Fruit fly (Drosophila melanogaster) whole organism, embryonic: ENCODE measurements around the gene CG8460.

ENCODE experiments used
- CG10543 ChIP-seq: fragments of 200-800 bp; sonication (Bioruptor generic); optimal IDR thresholded peaks from 3 replicates; lab custom pipeline; 2017; ENCODE audit warnings: missing biosample characterization, mild to moderate bottlenecking, missing genetic modification characterization, moderate library complexity
- CG12769 ChIP-seq: fragments of 200-800 bp; sonication (Bioruptor generic); optimal IDR thresholded peaks from 2 replicates; lab custom pipeline; 2019; ENCODE audit warnings: missing biosample characterization, mild to moderate bottlenecking, missing genetic modification characterization, moderate library complexity
- CG13287 ChIP-seq: fragments of 200-800 bp; sonication (Bioruptor generic); IDR thresholded peaks from 2 replicates; pipeline ENCODE4 v1.3.6; 2022; ENCODE audit warnings: missing biosample characterization, missing genetic modification characterization; ENCODE audit not compliant: partially characterized antibody
- CG14710 ChIP-seq: fragments of 200-800 bp; sonication (Bioruptor generic); optimal IDR thresholded peaks from 3 replicates; lab custom pipeline; 2019; ENCODE audit warnings: missing biosample characterization, mild to moderate bottlenecking, missing genetic modification characterization, moderate library complexity
- CG1602 ChIP-seq: fragments of 200-800 bp; sonication (Bioruptor generic); optimal IDR thresholded peaks from 3 replicates; lab custom pipeline; 2016; ENCODE audit warnings: missing biosample characterization, missing genetic modification characterization
- CG17612 ChIP-seq: fragments of 200-800 bp; sonication (Bioruptor generic); IDR thresholded peaks from 2 replicates; pipeline ENCODE4 v1.3.6; 2022; ENCODE audit warnings: missing biosample characterization, missing genetic modification characterization
- CG2120 ChIP-seq: fragments of 200-800 bp; sonication (Bioruptor generic); optimal IDR thresholded peaks from 3 replicates; lab custom pipeline; 2016; ENCODE audit warnings: missing biosample characterization, missing genetic modification characterization
- CG31388 ChIP-seq: fragments of 200-800 bp; sonication (Bioruptor generic); optimal IDR thresholded peaks from 2 replicates; lab custom pipeline; 2016; ENCODE audit warnings: missing biosample characterization, missing genetic modification characterization
- CG3281 ChIP-seq: fragments of 200-800 bp; sonication (Bioruptor generic); optimal IDR thresholded peaks from 3 replicates; lab custom pipeline; 2017; ENCODE audit warnings: missing biosample characterization, mild to moderate bottlenecking, missing genetic modification characterization
- CG34422 ChIP-seq: fragments of 200-800 bp; sonication (Bioruptor generic); IDR thresholded peaks from 3 replicates; pipeline ENCODE4 v1.3.6; 2022; ENCODE audit warnings: missing biosample characterization, missing genetic modification characterization
- CG4730 ChIP-seq: fragments of 200-800 bp; sonication (Bioruptor generic); IDR thresholded peaks from 2 replicates; pipeline ENCODE4 v1.3.6; 2022; ENCODE audit warnings: missing biosample characterization, missing genetic modification characterization
- CG4854 ChIP-seq: fragments of 200-800 bp; sonication (Bioruptor generic); optimal IDR thresholded peaks from 2 replicates; lab custom pipeline; 2016; ENCODE audit warnings: missing biosample characterization, missing genetic modification characterization, inconsistent platforms
- CG5180 ChIP-seq: fragments of 200-800 bp; sonication (Bioruptor generic); optimal IDR thresholded peaks from 3 replicates; lab custom pipeline; 2017; ENCODE audit warnings: missing biosample characterization, missing genetic modification characterization, mild to moderate bottlenecking, moderate library complexity, missing genetic modification reagents
- CG8388 ChIP-seq: fragments of 200-800 bp; sonication (Bioruptor generic); optimal IDR thresholded peaks from 2 replicates; lab custom pipeline; 2019; ENCODE audit warnings: missing biosample characterization, mild to moderate bottlenecking, missing genetic modification characterization, moderate library complexity
- CG9817 ChIP-seq: fragments of 200-800 bp; sonication (Bioruptor generic); optimal IDR thresholded peaks from 2 replicates; lab custom pipeline; 2018; ENCODE audit warnings: missing biosample characterization, mild to moderate bottlenecking, missing genetic modification characterization, moderate library complexity
- Dbx ChIP-seq: fragments of 200-800 bp; sonication (Bioruptor generic); IDR thresholded peaks from 3 replicates; pipeline ENCODE4 v1.3.6; 2022; ENCODE audit warnings: missing biosample characterization, missing genetic modification characterization
- Deaf1 ChIP-seq: fragments of 200-800 bp; optimal IDR thresholded peaks from 3 replicates; lab custom pipeline; 2019; ENCODE audit warnings: missing biosample characterization, mild to moderate bottlenecking, missing genetic modification characterization, moderate library complexity
- E2f2 ChIP-seq: fragments of 200-800 bp; sonication (Bioruptor generic); IDR thresholded peaks from 2 replicates; pipeline ENCODE4 v1.3.6; 2022; ENCODE audit warnings: missing biosample characterization, missing genetic modification characterization
- Fer1 ChIP-seq: fragments of 200-800 bp; sonication (Bioruptor generic); optimal IDR thresholded peaks from 2 replicates; lab custom pipeline; 2017; ENCODE audit warnings: missing biosample characterization, mild to moderate bottlenecking, missing genetic modification characterization
- Fer2 ChIP-seq: fragments of 200-800 bp; sonication (Bioruptor generic); optimal IDR thresholded peaks from 2 replicates; lab custom pipeline; 2018; ENCODE audit warnings: missing biosample characterization, mild to moderate bottlenecking, missing genetic modification characterization, moderate library complexity
- GATAe ChIP-seq: fragments of 200-800 bp; sonication (Bioruptor generic); conservative IDR thresholded peaks from 2 replicates; pipeline ENCODE4 v1.3.6; 2022; ENCODE audit warnings: missing biosample characterization, missing genetic modification characterization
- NC2α ChIP-seq: fragments of 200-800 bp; sonication (Bioruptor generic); optimal IDR thresholded peaks from 2 replicates; lab custom pipeline; 2016; ENCODE audit warnings: missing biosample characterization, missing genetic modification characterization
- Optix ChIP-seq: fragments of 200-800 bp; sonication (Bioruptor generic); IDR thresholded peaks from 3 replicates; pipeline ENCODE4 v1.3.6; 2022; ENCODE audit warnings: missing biosample characterization, missing genetic modification characterization
- PHDP ChIP-seq: fragments of 200-800 bp; sonication (Bioruptor generic); optimal IDR thresholded peaks from 3 replicates; lab custom pipeline; 2018; ENCODE audit warnings: missing biosample characterization, mild to moderate bottlenecking, missing genetic modification characterization, moderate library complexity
- Side ChIP-seq: fragments of 200-800 bp; sonication (Bioruptor generic); optimal IDR thresholded peaks from 2 replicates; lab custom pipeline; 2016; ENCODE audit warnings: missing biosample characterization, missing genetic modification characterization
- Sox100B ChIP-seq: fragments of 200-800 bp; sonication (Bioruptor generic); optimal IDR thresholded peaks from 3 replicates; lab custom pipeline; 2018; ENCODE audit warnings: missing biosample characterization, mild to moderate bottlenecking, missing genetic modification characterization
- Vsx1 ChIP-seq: fragments of 200-800 bp; sonication (Bioruptor generic); optimal IDR thresholded peaks from 2 replicates; lab custom pipeline; 2017; ENCODE audit warnings: missing biosample characterization, mild to moderate bottlenecking, missing genetic modification characterization, missing genetic modification reagents
- ab ChIP-seq: fragments of 200-800 bp; sonication (Bioruptor generic); optimal IDR thresholded peaks from 2 replicates; lab custom pipeline; 2016; ENCODE audit warnings: missing biosample characterization, missing genetic modification characterization
- ac ChIP-seq: fragments of 200-800 bp; sonication (Bioruptor generic); optimal IDR thresholded peaks from 3 replicates; lab custom pipeline; 2017; ENCODE audit warnings: missing biosample characterization, mild to moderate bottlenecking, missing genetic modification characterization
- amos ChIP-seq: fragments of 200-800 bp; sonication (Bioruptor generic); IDR thresholded peaks from 2 replicates; pipeline ENCODE4 v1.3.6; 2022; ENCODE audit warnings: missing biosample characterization, missing genetic modification characterization; ENCODE audit not compliant: partially characterized antibody
- ara ChIP-seq: fragments of 200-800 bp; sonication (Bioruptor generic); IDR thresholded peaks from 2 replicates; pipeline ENCODE4 v1.3.6; 2022; ENCODE audit warnings: missing biosample characterization, missing genetic modification characterization
- caup ChIP-seq: fragments of 200-800 bp; sonication (Bioruptor generic); optimal IDR thresholded peaks from 3 replicates; lab custom pipeline; 2017; ENCODE audit warnings: missing biosample characterization, mild to moderate bottlenecking, missing genetic modification characterization, moderate library complexity; ENCODE audit not compliant: severe bottlenecking
- cg ChIP-seq: fragments of 200-800 bp; sonication (Bioruptor generic); optimal IDR thresholded peaks from 3 replicates; lab custom pipeline; 2019; ENCODE audit warnings: missing biosample characterization, mild to moderate bottlenecking, missing genetic modification characterization, moderate library complexity
- chif ChIP-seq, 2 experiments: fragments of 200-800 bp; sonication (Bioruptor generic); optimal IDR thresholded peaks; 3 replicates each; lab custom pipeline; 2016; ENCODE audit warnings: missing biosample characterization in 2 of 2, missing genetic modification characterization in 2 of 2
- crol ChIP-seq: fragments of 200-800 bp; sonication (Bioruptor generic); IDR thresholded peaks from 2 replicates; pipeline ENCODE4 v1.3.6; 2022; ENCODE audit warnings: missing biosample characterization, missing genetic modification characterization
- dmrt11E ChIP-seq: fragments of 200-800 bp; sonication (Bioruptor generic); optimal IDR thresholded peaks from 3 replicates; lab custom pipeline; 2018; ENCODE audit warnings: missing biosample characterization, mild to moderate bottlenecking, missing genetic modification characterization, moderate library complexity
- fd3F ChIP-seq: fragments of 200-800 bp; sonication (Bioruptor generic); optimal IDR thresholded peaks from 2 replicates; lab custom pipeline; 2018; ENCODE audit warnings: missing biosample characterization, mild to moderate bottlenecking, missing genetic modification characterization, moderate library complexity
- gsb-n ChIP-seq: fragments of 200-800 bp; sonication (Bioruptor generic); optimal IDR thresholded peaks from 3 replicates; lab custom pipeline; 2018; ENCODE audit warnings: missing biosample characterization, mild to moderate bottlenecking, missing genetic modification characterization
- lilli ChIP-seq: fragments of 200-800 bp; sonication (Bioruptor generic); optimal IDR thresholded peaks from 3 replicates; lab custom pipeline; 2016; ENCODE audit warnings: missing biosample characterization, missing genetic modification characterization
- nerfin-2 ChIP-seq: fragments of 200-800 bp; sonication (Bioruptor generic); IDR thresholded peaks from 2 replicates; pipeline ENCODE4 v1.3.6; 2022; ENCODE audit warnings: missing biosample characterization, missing genetic modification characterization; ENCODE audit not compliant: partially characterized antibody
- nmo ChIP-seq: fragments of 200-800 bp; sonication (Bioruptor generic); optimal IDR thresholded peaks from 2 replicates; lab custom pipeline; 2018; ENCODE audit warnings: missing biosample characterization, mild to moderate bottlenecking, missing genetic modification characterization, moderate library complexity
- psq ChIP-seq: fragments of 200-800 bp; sonication (Bioruptor generic); optimal IDR thresholded peaks from 2 replicates; lab custom pipeline; 2017; ENCODE audit warnings: missing biosample characterization, missing genetic modification characterization
- row ChIP-seq: fragments of 200-800 bp; sonication (Bioruptor generic); IDR thresholded peaks from 3 replicates; pipeline ENCODE4 v1.3.6; 2022; ENCODE audit warnings: missing biosample characterization, missing genetic modification characterization
- schlank ChIP-seq: fragments of 200-800 bp; sonication (Bioruptor generic); optimal IDR thresholded peaks from 2 replicates; lab custom pipeline; 2018; ENCODE audit warnings: missing biosample characterization, mild to moderate bottlenecking, missing genetic modification characterization
- sisA ChIP-seq: fragments of 200-800 bp; sonication (Bioruptor generic); IDR thresholded peaks from 2 replicates; pipeline ENCODE4 v1.3.6; 2022; ENCODE audit warnings: missing biosample characterization, missing genetic modification characterization
- sqz ChIP-seq: fragments of 200-800 bp; sonication (Bioruptor generic); optimal IDR thresholded peaks from 3 replicates; lab custom pipeline; 2018; ENCODE audit warnings: missing biosample characterization, mild to moderate bottlenecking, missing genetic modification characterization
- tap ChIP-seq: fragments of 200-800 bp; optimal IDR thresholded peaks from 3 replicates; lab custom pipeline; 2019; ENCODE audit warnings: missing biosample characterization, mild to moderate bottlenecking, missing genetic modification characterization, moderate library complexity
- tup ChIP-seq: fragments of 200-800 bp; sonication (Bioruptor generic); optimal IDR thresholded peaks from 2 replicates; lab custom pipeline; 2016; ENCODE audit warnings: missing biosample characterization, mild to moderate bottlenecking, missing genetic modification characterization, moderate library complexity
- vvl ChIP-seq: fragments of 200-800 bp; sonication (Bioruptor generic); IDR thresholded peaks from 2 replicates; pipeline ENCODE4 v1.3.6; 2022; ENCODE audit warnings: missing biosample characterization, missing genetic modification characterization
- zfh1 ChIP-seq: fragments of 200-800 bp; sonication (Bioruptor generic); IDR thresholded peaks from 3 replicates; pipeline ENCODE4 v1.3.6; 2022; ENCODE audit warnings: missing biosample characterization, missing genetic modification characterization

Gene CG8460

DNA sequence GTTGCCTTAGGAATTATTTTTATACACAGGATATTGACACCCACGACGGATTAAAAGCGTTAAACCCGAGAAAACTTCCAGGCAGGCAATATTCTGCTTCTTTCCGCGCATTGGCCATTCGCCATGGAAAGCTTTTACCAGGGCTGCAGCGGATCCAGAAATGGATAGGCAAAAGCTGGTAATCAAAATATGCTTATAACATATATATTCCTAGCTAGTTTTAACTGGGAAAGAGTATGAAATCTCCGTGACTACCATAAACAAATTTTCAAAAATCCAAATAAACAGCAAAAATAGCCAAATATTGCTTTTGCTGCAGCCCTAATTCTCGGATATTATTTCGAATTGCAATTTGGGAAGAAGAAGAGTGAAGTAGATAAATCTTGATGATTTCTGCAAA is 37.5 kb upstream of the CG8460 start, which contains the start of the genes PAPLA1 and Rbsn-5 (continued):
- peak; percentile 92 for TF ChIP-seq Dbx (GFP tag; lab: Robert Waterston, UW)
- TF ChIP-seq CG14710, result peak; percentile 93
- peak; percentile 97 for TF ChIP-seq row (GFP tag; lab: Robert Waterston, UW)
- peak; percentile 74 for TF ChIP-seq GATAe (GFP tag; lab: Robert Waterston, UW)
- TF ChIP-seq E2f2 (GFP tag; lab: Robert Waterston, UW), result peak; percentile 72
- peak; percentile 33; the same call in 1 of the 2 replicates for TF ChIP-seq crol
- peak; percentile 92 for TF ChIP-seq caup (GFP tag; lab: Kevin White, UChicago)
- peak; percentile 90 for TF ChIP-seq ara (GFP tag; lab: Robert Waterston, UW)
- TF ChIP-seq sqz (GFP tag; lab: Kevin White, UChicago), result peak; percentile 80
- TF ChIP-seq CG31388 (GFP tag; lab: Kevin White, UChicago), result peak; percentile 89
- TF ChIP-seq tup (GFP tag; lab: Kevin White, UChicago), result peak; percentile 86
- peak; percentile 95 for TF ChIP-seq CG9817 (tag; lab: Kevin White, UChicago)
- peak; percentile 81 for TF ChIP-seq Vsx1 (GFP tag; lab: Kevin White, UChicago)
- TF ChIP-seq chif (GFP tag; optimal IDR thresholded peaks at IDR 0.05; lab: Kevin White, UChicago), result peak; percentile 95
- TF ChIP-seq lilli (GFP tag; lab: Kevin White, UChicago), result peak; percentile 98
- peak; percentile 87 for TF ChIP-seq schlank (tag; lab: Kevin White, UChicago)
- peak; percentile 95 for TF ChIP-seq vvl (GFP tag; lab: Robert Waterston, UW)
- peak; percentile 85 for TF ChIP-seq tap (tag; lab: Kevin White, UChicago)
- peak; percentile 93 for TF ChIP-seq CG3281 (GFP tag; lab: Kevin White, UChicago)
- TF ChIP-seq CG5180, result peak; percentile 55
- TF ChIP-seq Fer2 (tag; lab: Kevin White, UChicago), result peak; percentile 91
- TF ChIP-seq Deaf1 (tag; lab: Kevin White, UChicago), result peak; percentile 63
- TF ChIP-seq PHDP (tag; lab: Kevin White, UChicago), result peak; percentile 94
- peak; percentile 84 for TF ChIP-seq Optix (GFP tag; lab: Robert Waterston, UW)
- TF ChIP-seq CG8388 (GFP tag; lab: Kevin White, UChicago), result peak; percentile 90
- TF ChIP-seq nerfin-2 (GFP tag; lab: Robert Waterston, UW), result no peak
- peak; percentile 96 for TF ChIP-seq sisA (GFP tag; lab: Robert Waterston, UW)
- TF ChIP-seq CG4854 (GFP tag; lab: Kevin White, UChicago), result peak; percentile 93
- peak; percentile 83 for TF ChIP-seq Sox100B (GFP tag; lab: Kevin White, UChicago)
- no peak; the same call in 1 of the 2 replicates for TF ChIP-seq CG13287 (GFP tag; lab: Robert Waterston, UW)
- TF ChIP-seq ab (GFP tag; lab: Kevin White, UChicago), result peak; percentile 93
- peak; percentile 98 for TF ChIP-seq CG2120 (GFP tag; lab: Kevin White, UChicago)
- peak; percentile 5; the same call in 1 of the 2 replicates for TF ChIP-seq amos
- peak; percentile 74 for TF ChIP-seq psq
- TF ChIP-seq dmrt11E (tag; lab: Kevin White, UChicago), result peak; percentile 76
- peak; percentile 88 for TF ChIP-seq fd3F (GFP tag; lab: Kevin White, UChicago)
- TF ChIP-seq CG17612 (GFP tag; lab: Robert Waterston, UW), result peak; percentile 88
- peak; percentile 93 for TF ChIP-seq Side (GFP tag; lab: Kevin White, UChicago)
- peak; percentile 92 for TF ChIP-seq CG34422 (GFP tag; lab: Robert Waterston, UW)
- no peak for TF ChIP-seq ac (GFP tag; lab: Kevin White, UChicago)
- TF ChIP-seq CG12769 (tag; lab: Kevin White, UChicago), result peak; percentile 96
- peak; percentile 96 for TF ChIP-seq nmo (GFP tag; lab: Kevin White, UChicago)
- peak; percentile 88 for TF ChIP-seq NC2α (GFP tag; lab: Kevin White, UChicago)
- peak; percentile 93 for TF ChIP-seq Fer1 (GFP tag; lab: Kevin White, UChicago)
- TF ChIP-seq CG1602 (GFP tag; lab: Kevin White, UChicago), result peak; percentile 94
- TF ChIP-seq gsb-n (tag; lab: Kevin White, UChicago), result peak; percentile 84
- TF ChIP-seq CG4730 (GFP tag; lab: Robert Waterston, UW), result peak; percentile 88
- peak; percentile 93 for TF ChIP-seq zfh1 (GFP tag; lab: Robert Waterston, UW)
- TF ChIP-seq CG10543, result peak; percentile 94
- no peak for TF ChIP-seq cg (GFP tag; lab: Kevin White, UChicago)
